Fruit fly (Drosophila melanogaster) Kc167 (cell line): ENCODE data around the gene CG33923.

ENCODE experiments used
- Myc ChIP-seq: fragments of >200 bp; optimal IDR thresholded peaks from 2 replicates; lab custom pipeline; 2017; ENCODE audit warnings: missing external identifiers
- h ChIP-seq: fragments of >200 bp; optimal IDR thresholded peaks from 3 replicates; lab custom pipeline; 2018; ENCODE audit warnings: missing external identifiers
- psq ChIP-seq: fragments of >200 bp; optimal IDR thresholded peaks from 2 replicates; lab custom pipeline; 2017; ENCODE audit warnings: missing external identifiers
- ttk ChIP-seq: sonication (Bioruptor generic); optimal IDR thresholded peaks from 2 replicates; lab custom pipeline; 2017; ENCODE audit warnings: missing external identifiers

DNA sequence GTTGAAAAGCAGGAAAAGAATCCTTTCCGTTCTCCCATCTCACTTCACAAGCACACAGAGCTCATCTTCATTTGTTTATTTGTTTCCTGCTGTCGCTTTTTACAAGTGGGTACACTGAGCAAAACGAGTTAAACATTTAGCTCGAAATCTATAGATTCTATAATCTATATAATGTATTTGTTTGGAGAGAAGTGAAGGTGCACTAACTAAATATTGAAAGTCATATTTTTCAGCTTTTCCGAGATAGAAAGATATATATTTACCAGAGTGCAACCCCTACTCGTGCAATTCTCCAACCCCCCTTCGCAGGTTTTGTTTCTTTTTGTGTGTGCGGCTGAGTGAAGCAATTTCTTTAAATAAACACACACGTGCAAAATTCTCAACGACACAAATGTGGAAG is 45.9 kb upstream of the CG33923 start:
- TF ChIP-seq Myc (lab: Kevin White, UChicago) (no peak), psq (lab: Kevin White, UChicago) (no peak), ttk (lab: Kevin White, UChicago) (no peak), h (lab: Kevin White, UChicago) (no peak)
